Fruit fly (Drosophila melanogaster): ENCODE data around the gene CG17681.

Gene CG17681

DNA sequence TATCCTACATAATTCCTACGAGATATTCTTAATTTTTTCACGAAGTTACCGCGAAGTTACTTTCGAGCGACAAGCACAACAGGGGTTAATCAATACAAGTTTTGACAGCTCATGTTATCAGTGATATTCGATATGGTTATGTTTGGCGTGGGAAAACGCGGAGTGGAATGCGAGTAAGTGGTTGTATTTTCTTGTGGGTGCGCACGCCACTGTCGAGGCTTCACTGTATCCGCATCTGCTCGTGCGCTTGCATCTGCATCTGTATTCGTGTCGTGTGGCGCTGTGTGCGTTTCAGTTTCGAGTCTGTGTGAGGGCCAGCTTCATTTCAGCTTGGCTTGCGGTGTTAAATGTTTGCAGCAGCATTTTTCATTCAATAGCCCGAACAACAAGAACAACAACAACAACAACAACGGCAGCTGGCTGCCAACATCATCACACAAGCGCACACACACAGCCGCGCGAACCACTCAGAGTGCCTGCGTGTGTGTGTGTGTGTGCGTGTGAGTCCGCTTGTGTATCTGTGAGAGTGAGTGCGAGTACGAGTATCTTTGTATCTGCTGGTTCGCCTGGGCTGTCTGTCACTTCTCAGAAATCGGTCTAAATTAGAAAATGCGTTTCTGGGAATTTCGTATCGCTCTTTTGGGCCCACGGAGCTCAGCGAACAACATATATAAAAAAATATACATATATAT, 1.6 kb upstream of the CG17681 start (continued):
- TF ChIP-seq HLHmδ (GFP tag; optimal IDR thresholded peaks at IDR 0.05), result no peak
- no peak for TF ChIP-seq vnd (GFP tag; IDR thresholded peaks at IDR 0.05; ENCODE audit: partially characterized antibody)
- TF ChIP-seq corto (GFP tag; optimal IDR thresholded peaks at IDR 0.05), result no peak
- TF ChIP-seq cas (GFP tag; IDR thresholded peaks at IDR 0.05), result 0 out of 2 replicates have a peak, but pooled peaks have one; percentile 28
- no peak for TF ChIP-seq Sox102F (GFP tag; optimal IDR thresholded peaks at IDR 0.05)
- no peak for TF ChIP-seq CG33557 (GFP tag; optimal IDR thresholded peaks at IDR 0.05)
- peak; percentile 17 for TF ChIP-seq D19A (tag; optimal IDR thresholded peaks at IDR 0.05)
- TF ChIP-seq CG16815 (GFP tag; optimal IDR thresholded peaks at IDR 0.05), result peak; percentile 32
- peak; percentile 47 for TF ChIP-seq CG10209 (GFP tag; optimal IDR thresholded peaks at IDR 0.05)
- peak; percentile 92 for TF ChIP-seq Ets65A (GFP tag)
- TF ChIP-seq CG8944 (GFP tag; optimal IDR thresholded peaks at IDR 0.05), result peak; percentile 56
- peak; percentile 35 for TF ChIP-seq CG17829 (tag; optimal IDR thresholded peaks at IDR 0.05)
- TF ChIP-seq CG6175 (GFP tag; IDR thresholded peaks at IDR 0.05), result peak; percentile 51; the same call in 1 of the 3 replicates
- peak; percentile 65 for TF ChIP-seq pb (GFP tag; optimal IDR thresholded peaks at IDR 0.05)
- TF ChIP-seq zen2 (GFP tag; IDR thresholded peaks at IDR 0.05; ENCODE audit: partially characterized antibody), result no peak
- no peak for TF ChIP-seq CG8388 (GFP tag; optimal IDR thresholded peaks at IDR 0.05)
- TF ChIP-seq Doc3 (GFP tag; IDR thresholded peaks at IDR 0.05; ENCODE audit: partially characterized antibody), result no peak
- peak; percentile 66 for TF ChIP-seq Adf1 (GFP tag; IDR thresholded peaks at IDR 0.05)
- TF ChIP-seq unc-4 (GFP tag; IDR thresholded peaks at IDR 0.05; ENCODE audit: partially characterized antibody), result 0 out of 2 replicates have a peak, but pooled peaks have one; percentile 23
- TF ChIP-seq abd-A (tag; optimal IDR thresholded peaks at IDR 0.05), result peak; percentile 75
- TF ChIP-seq br (optimal IDR thresholded peaks at IDR 0.05), result no peak
- TF ChIP-seq crc (GFP tag; optimal IDR thresholded peaks at IDR 0.05), result peak; percentile 7
- no peak for TF ChIP-seq psq (GFP tag; optimal IDR thresholded peaks at IDR 0.05)
- TF ChIP-seq Opbp (GFP tag; IDR thresholded peaks at IDR 0.05; ENCODE audit: partially characterized antibody), result no peak
- TF ChIP-seq CG6254 (GFP tag; optimal IDR thresholded peaks at IDR 0.05), result no peak
- no peak for TF ChIP-seq CG12299 (tag; optimal IDR thresholded peaks at IDR 0.05)
- peak; percentile 84 for TF ChIP-seq sd (tag; optimal IDR thresholded peaks at IDR 0.05)
- no peak for TF ChIP-seq CG4328 (GFP tag; optimal IDR thresholded peaks at IDR 0.05)
- no peak for TF ChIP-seq CG7556 (GFP tag; optimal IDR thresholded peaks at IDR 0.05)
- TF ChIP-seq fd3F (GFP tag; optimal IDR thresholded peaks at IDR 0.05), result peak; percentile 1
- no peak for TF ChIP-seq CG12659 (GFP tag; optimal IDR thresholded peaks at IDR 0.05)
- TF ChIP-seq Ets97D (GFP tag; optimal IDR thresholded peaks at IDR 0.05), result no peak
- no peak for TF ChIP-seq CG6654 (GFP tag; optimal IDR thresholded peaks at IDR 0.05)
- no peak for TF ChIP-seq CG15696 (tag; optimal IDR thresholded peaks at IDR 0.05)
- TF ChIP-seq H2.0 (GFP tag; IDR thresholded peaks at IDR 0.05), result peak; percentile 58; the same call in 1 of the 2 replicates
- TF ChIP-seq CG3838 (GFP tag; optimal IDR thresholded peaks at IDR 0.05), result no peak
- peak; percentile 36 for TF ChIP-seq CG10147 (GFP tag; optimal IDR thresholded peaks at IDR 0.05)
- TF ChIP-seq Jarid2 (GFP tag; optimal IDR thresholded peaks at IDR 0.05), result no peak
- TF ChIP-seq Taf1 (GFP tag; IDR thresholded peaks at IDR 0.05), result peak; percentile 59
- TF ChIP-seq CG11093 (GFP tag; IDR thresholded peaks at IDR 0.05), result 0 out of 3 replicates have a peak, but pooled peaks have one; percentile 54
- no peak for TF ChIP-seq fd96Cb (tag; optimal IDR thresholded peaks at IDR 0.05)
- TF ChIP-seq dan (GFP tag; IDR thresholded peaks at IDR 0.05), result no peak
- peak; percentile 73 for TF ChIP-seq Dbx (GFP tag; IDR thresholded peaks at IDR 0.05)
- no peak for TF ChIP-seq crp (GFP tag; optimal IDR thresholded peaks at IDR 0.05)
- peak; percentile 56; the same call in 1 of the 2 replicates for TF ChIP-seq CG8765 (GFP tag; IDR thresholded peaks at IDR 0.05)
- 0 out of 2 replicates have a peak, but pooled peaks have one; percentile 21 for TF ChIP-seq CG42726 (GFP tag; IDR thresholded peaks at IDR 0.05; ENCODE audit: partially characterized antibody)
- TF ChIP-seq ham (GFP tag; IDR thresholded peaks at IDR 0.05), result no peak
- no peak for TF ChIP-seq ash1 (GFP tag; optimal IDR thresholded peaks at IDR 0.05)

Measured in whole organism, embryonic.